Worm (Caenorhabditis elegans) whole organism, L1 larva: ENCODE results near the gene C04A2.15.
A peak's percentile ranks its signal among the peaks of the same experiment; 100 is the strongest.

Experiments used
- C34B4.2 ChIP-seq: sonication (generic microtip); optimal IDR thresholded peaks from 2 replicates; lab custom pipeline; 2017; ENCODE audit warnings: mild to moderate bottlenecking, missing genetic modification characterization, missing compliant biosample characterization
- F16B12.6 ChIP-seq: fragments of 150-350 bp; optimal IDR thresholded peaks from 2 replicates; lab custom pipeline; 2014; ENCODE audit warnings: missing biosample characterization, missing genetic modification characterization
- aha-1 ChIP-seq: fragments of 150-350 bp; optimal IDR thresholded peaks from 2 replicates; lab custom pipeline; 2014; ENCODE audit warnings: missing biosample characterization, missing genetic modification characterization
- alr-1 ChIP-seq: fragments of 200-800 bp; sonication (Bioruptor generic); optimal IDR thresholded peaks from 2 replicates; lab custom pipeline; 2018; ENCODE audit warnings: borderline replicate concordance, mild to moderate bottlenecking, missing genetic modification characterization, missing compliant biosample characterization
- ama-1 ChIP-seq: fragments of 150-350 bp; optimal IDR thresholded peaks from 2 replicates; lab custom pipeline; 2014
- blmp-1 ChIP-seq: fragments of 150-350 bp; optimal IDR thresholded peaks from 2 replicates; lab custom pipeline; 2014; ENCODE audit warnings: missing biosample characterization, missing genetic modification characterization
- ceh-63 ChIP-seq: fragments of 200-800 bp; sonication (Bioruptor generic); optimal IDR thresholded peaks from 2 replicates; lab custom pipeline; 2018; ENCODE audit warnings: mild to moderate bottlenecking, missing genetic modification characterization, missing compliant biosample characterization
- ceh-8 ChIP-seq: fragments of 200-800 bp; sonication (Bioruptor generic); optimal IDR thresholded peaks from 2 replicates; lab custom pipeline; 2018; ENCODE audit warnings: mild to moderate bottlenecking, missing genetic modification characterization, moderate library complexity, missing compliant biosample characterization
- ceh-82 ChIP-seq, 3 experiments: fragments of 150-350 bp in 1 of 3; sonication (generic microtip) in 2 of 3; optimal IDR thresholded peaks; 2 replicates each; lab custom pipeline; 2014 to 2017; ENCODE audit warnings: missing biosample characterization in 3 of 3, missing genetic modification characterization in 3 of 3
- ceh-88 ChIP-seq: fragments of 200-800 bp; sonication (Bioruptor generic); IDR thresholded peaks from 2 replicates; pipeline ENCODE4 v1.3.6; 2022; ENCODE audit warnings: missing genetic modification characterization, missing compliant biosample characterization
- ceh-90 ChIP-seq: sonication (generic microtip); optimal IDR thresholded peaks from 2 replicates; lab custom pipeline; 2016; ENCODE audit warnings: missing genetic modification characterization, missing compliant biosample characterization
- ces-1 ChIP-seq: fragments of 150-350 bp; optimal IDR thresholded peaks from 2 replicates; lab custom pipeline; 2014; ENCODE audit warnings: missing biosample characterization, missing genetic modification reagents, missing genetic modification characterization
- dpl-1 ChIP-seq, 3 experiments: fragments of 150-350 bp in 2 of 3; sonication (generic microtip) in 1 of 3; optimal IDR thresholded peaks; 2 replicates each; lab custom pipeline; 2014 to 2017; ENCODE audit warnings: missing biosample characterization in 3 of 3, missing genetic modification characterization in 3 of 3, missing genetic modification reagents in 3 of 3
- efl-1 ChIP-seq, 4 experiments: fragments of 150-350 bp; optimal IDR thresholded peaks in 3 of 4; peaks in 1 of 4; 1 replicate in 1 of 4; 2 replicates in 3 of 4; lab custom pipeline; 2014; ENCODE audit warnings: missing biosample characterization in 2 of 4, missing genetic modification characterization in 2 of 4, missing genetic modification reagents in 2 of 4
- egl-13 ChIP-seq: sonication (generic microtip); optimal IDR thresholded peaks from 2 replicates; lab custom pipeline; 2016; ENCODE audit warnings: missing genotype, missing genetic modification reagents, missing genetic modification characterization, missing compliant biosample characterization
- egl-27 ChIP-seq, 2 experiments: fragments of 150-350 bp in 1 of 2; sonication (generic microtip); optimal IDR thresholded peaks; 3 replicates each; lab custom pipeline; 2017 to 2018; ENCODE audit warnings: missing biosample characterization in 2 of 2, missing genetic modification characterization in 2 of 2, missing genetic modification reagents in 2 of 2
- elt-2 ChIP-seq: sonication (generic microtip); optimal IDR thresholded peaks from 2 replicates; lab custom pipeline; 2016; ENCODE audit warnings: missing genetic modification characterization, mild to moderate bottlenecking, inconsistent platforms, missing compliant biosample characterization, missing genetic modification reagents
- elt-3 ChIP-seq, 6 experiments: fragments of 150-350 bp in 1 of 6; sonication (generic microtip); optimal IDR thresholded peaks; 2 replicates each; lab custom pipeline; 2017 to 2018; ENCODE audit warnings: missing biosample characterization in 6 of 6, missing genetic modification characterization in 6 of 6, inconsistent platforms in 1 of 6
- fos-1 ChIP-seq: fragments of 150-350 bp; optimal IDR thresholded peaks from 2 replicates; lab custom pipeline; 2014; ENCODE audit warnings: missing biosample characterization, missing genetic modification characterization
- grh-1 ChIP-seq: fragments of 200-800 bp; sonication (Bioruptor generic); IDR thresholded peaks from 2 replicates; pipeline ENCODE4 v1.3.6; 2022; ENCODE audit warnings: missing genetic modification reagents, missing genetic modification characterization, missing compliant biosample characterization
- hlh-17 ChIP-seq: fragments of 200-800 bp; sonication (Bioruptor generic); optimal IDR thresholded peaks from 2 replicates; lab custom pipeline; 2018; ENCODE audit warnings: missing genetic modification characterization, mild to moderate bottlenecking, missing compliant biosample characterization, moderate library complexity, borderline replicate concordance
- hlh-4 ChIP-seq: sonication (generic microtip); optimal IDR thresholded peaks from 2 replicates; lab custom pipeline; 2016; ENCODE audit warnings: mild to moderate bottlenecking, missing genetic modification characterization, missing compliant biosample characterization
- hpl-2 ChIP-seq: fragments of 150-350 bp; optimal IDR thresholded peaks from 2 replicates; lab custom pipeline; 2014; ENCODE audit warnings: missing biosample characterization, missing genetic modification reagents, missing genetic modification characterization
- irx-1 ChIP-seq: sonication (generic microtip); optimal IDR thresholded peaks from 2 replicates; lab custom pipeline; 2016; ENCODE audit warnings: missing genetic modification characterization, missing compliant biosample characterization
- lin-14 ChIP-seq: fragments of 200-800 bp; sonication (Bioruptor generic); optimal IDR thresholded peaks from 2 replicates; lab custom pipeline; 2018; ENCODE audit warnings: mild to moderate bottlenecking, missing genetic modification characterization, moderate library complexity, missing compliant biosample characterization
- lin-35 ChIP-seq, 2 experiments: fragments of 150-350 bp; optimal IDR thresholded peaks; 2 replicates each; lab custom pipeline; 2014; ENCODE audit warnings: missing biosample characterization in 2 of 2, missing genetic modification characterization in 2 of 2, missing genetic modification reagents in 2 of 2
- lin-39 ChIP-seq: fragments of 150-350 bp; optimal IDR thresholded peaks from 2 replicates; lab custom pipeline; 2014; ENCODE audit warnings: missing biosample characterization, missing genetic modification reagents, missing genetic modification characterization
- lir-3 ChIP-seq: sonication (generic microtip); optimal IDR thresholded peaks from 2 replicates; lab custom pipeline; 2016; ENCODE audit warnings: mild to moderate bottlenecking, missing genetic modification characterization, moderate library complexity, missing compliant biosample characterization; ENCODE audit not compliant: poor library complexity
- mab-9 ChIP-seq: fragments of 200-800 bp; sonication (Bioruptor generic); IDR thresholded peaks from 2 replicates; pipeline ENCODE4 v1.3.6; 2022; ENCODE audit warnings: missing genetic modification reagents, missing genetic modification characterization, missing compliant biosample characterization
- mdl-1 ChIP-seq, 2 experiments: fragments of 150-350 bp; optimal IDR thresholded peaks; 2 replicates each; lab custom pipeline; 2014 to 2017; ENCODE audit warnings: missing biosample characterization in 2 of 2, missing genetic modification characterization in 2 of 2, inconsistent platforms in 1 of 2
- mef-2 ChIP-seq: fragments of 150-350 bp; optimal IDR thresholded peaks from 2 replicates; lab custom pipeline; 2014; ENCODE audit warnings: missing biosample characterization, missing genetic modification characterization
- mep-1 ChIP-seq: fragments of 150-350 bp; optimal IDR thresholded peaks from 2 replicates; lab custom pipeline; 2014; ENCODE audit warnings: missing biosample characterization, missing genetic modification characterization
- nhr-11 ChIP-seq: fragments of 150-350 bp; optimal IDR thresholded peaks from 2 replicates; lab custom pipeline; 2014; ENCODE audit warnings: missing biosample characterization, missing genetic modification characterization
- nhr-12 ChIP-seq: sonication (generic microtip); optimal IDR thresholded peaks from 2 replicates; lab custom pipeline; 2017; ENCODE audit warnings: missing biosample characterization, missing genetic modification characterization
- nhr-20 ChIP-seq: sonication (generic microtip); optimal IDR thresholded peaks from 2 replicates; lab custom pipeline; 2016; ENCODE audit warnings: mild to moderate bottlenecking, missing genetic modification characterization, missing compliant biosample characterization
- nhr-237 ChIP-seq: fragments of 150-350 bp; optimal IDR thresholded peaks from 2 replicates; lab custom pipeline; 2014; ENCODE audit warnings: missing biosample characterization, missing genetic modification characterization
- nhr-76 ChIP-seq: sonication (generic microtip); optimal IDR thresholded peaks from 2 replicates; lab custom pipeline; 2017; ENCODE audit warnings: missing biosample characterization, missing genetic modification characterization
- nhr-84 ChIP-seq: sonication (generic microtip); optimal IDR thresholded peaks from 2 replicates; lab custom pipeline; 2017; ENCODE audit warnings: missing biosample characterization, missing genetic modification characterization
- nhr-85 ChIP-seq: sonication (generic microtip); peaks from one replicate; lab custom pipeline; 2016; ENCODE audit warnings: missing genetic modification characterization, inconsistent platforms, missing compliant biosample characterization
- pqm-1 ChIP-seq: sonication (generic microtip); optimal IDR thresholded peaks from 3 replicates; lab custom pipeline; 2017; ENCODE audit warnings: missing biosample characterization, missing genetic modification characterization
- skn-1 ChIP-seq: fragments of 150-350 bp; optimal IDR thresholded peaks from 2 replicates; lab custom pipeline; 2014; ENCODE audit warnings: missing biosample characterization, missing genetic modification characterization
- snpc-4 ChIP-seq: fragments of 150-350 bp; optimal IDR thresholded peaks from 2 replicates; lab custom pipeline; 2014; ENCODE audit warnings: missing biosample characterization, missing genetic modification characterization
- sptf-1 ChIP-seq: fragments of 150-350 bp; optimal IDR thresholded peaks from 2 replicates; lab custom pipeline; 2014; ENCODE audit warnings: missing biosample characterization, missing genetic modification characterization
- sup-37 ChIP-seq: fragments of 200-800 bp; sonication (Bioruptor generic); optimal IDR thresholded peaks from 2 replicates; lab custom pipeline; 2018; ENCODE audit warnings: mild to moderate bottlenecking, missing genetic modification characterization, missing compliant biosample characterization
- tbx-2 ChIP-seq: sonication (generic microtip); optimal IDR thresholded peaks from 2 replicates; lab custom pipeline; 2016; ENCODE audit warnings: missing genetic modification characterization, missing compliant biosample characterization
- tlp-1 ChIP-seq: fragments of 150-350 bp; optimal IDR thresholded peaks from 2 replicates; lab custom pipeline; 2014; ENCODE audit warnings: missing biosample characterization, missing genetic modification characterization
- unc-130 ChIP-seq: fragments of 150-350 bp; optimal IDR thresholded peaks from 2 replicates; lab custom pipeline; 2017; ENCODE audit warnings: missing biosample characterization, missing genetic modification characterization, inconsistent platforms
- unc-30 ChIP-seq: sonication (generic microtip); optimal IDR thresholded peaks from 2 replicates; lab custom pipeline; 2017; ENCODE audit warnings: missing biosample characterization, missing genetic modification characterization
- unc-98 ChIP-seq: fragments of 200-800 bp; sonication (Bioruptor generic); IDR thresholded peaks from 2 replicates; pipeline ENCODE4 v1.3.6; 2022; ENCODE audit warnings: missing genetic modification characterization, missing compliant biosample characterization
- vab-15 ChIP-seq: sonication (generic microtip); optimal IDR thresholded peaks from 2 replicates; lab custom pipeline; 2017; ENCODE audit warnings: missing genotype, mild to moderate bottlenecking, missing genetic modification characterization, missing compliant biosample characterization
- xbp-1 ChIP-seq: sonication (generic microtip); optimal IDR thresholded peaks from 2 replicates; lab custom pipeline; 2016; ENCODE audit warnings: missing genetic modification characterization, missing compliant biosample characterization
- zip-4 ChIP-seq: fragments of 200-800 bp; sonication (Bioruptor generic); optimal IDR thresholded peaks from 2 replicates; lab custom pipeline; 2018; ENCODE audit warnings: mild to moderate bottlenecking, missing genetic modification characterization, moderate library complexity, missing compliant biosample characterization
- ztf-4 ChIP-seq: fragments of 150-350 bp; optimal IDR thresholded peaks from 2 replicates; lab custom pipeline; 2014; ENCODE audit warnings: missing biosample characterization, missing genetic modification characterization

Gene C04A2.15

DNA sequence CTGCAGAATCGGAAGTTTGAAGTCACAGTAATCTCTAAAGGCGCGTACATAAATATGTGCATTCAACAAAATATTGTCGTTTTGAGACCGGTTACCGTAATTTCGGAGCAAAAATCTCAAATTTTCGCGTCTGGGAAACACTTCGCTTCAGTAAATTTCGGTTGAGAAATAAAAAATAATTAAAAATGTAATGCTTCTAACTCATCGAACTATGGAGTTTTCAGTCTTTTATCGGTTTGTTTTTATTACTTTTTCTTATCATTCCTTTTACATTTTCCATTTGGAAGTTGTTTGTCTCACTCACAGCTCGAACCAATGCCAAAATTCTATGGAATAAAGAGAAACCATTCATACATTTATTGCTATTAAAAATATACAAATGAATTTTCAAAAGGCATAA lies 36.2 kb downstream of the C04A2.15 start (continued):
- TF ChIP-seq unc-130: no peak
- no peak for TF ChIP-seq mdl-1 (tag; optimal IDR thresholded peaks at IDR 0.05; lab: Kevin White, UChicago)
- TF ChIP-seq F16B12.6 (tag; lab: Kevin White, UChicago): no peak
- no peak for TF ChIP-seq fos-1 (tag; lab: Kevin White, UChicago)
- peak; percentile 55 for TF ChIP-seq ztf-4
- TF ChIP-seq lir-3 (tag; lab: Kevin White, UChicago): peak; percentile 46
- TF ChIP-seq nhr-20 (tag; lab: Kevin White, UChicago): peak; percentile 78
- no peak for TF ChIP-seq vab-15 (tag; lab: Kevin White, UChicago)
- TF ChIP-seq unc-30 (tag; lab: Kevin White, UChicago): no peak
- TF ChIP-seq ceh-90: no peak
- TF ChIP-seq mef-2 (tag; lab: Kevin White, UChicago): no peak
- TF ChIP-seq sptf-1 (tag; lab: Kevin White, UChicago): no peak
- TF ChIP-seq aha-1: no peak
- no peak for TF ChIP-seq nhr-12 (tag; lab: Kevin White, UChicago)
- peak; percentile 17 for TF ChIP-seq nhr-85 (tag; lab: Kevin White, UChicago)
- TF ChIP-seq hlh-4 (tag; lab: Kevin White, UChicago): no peak
- TF ChIP-seq egl-13 (tag; lab: Kevin White, UChicago): no peak
- TF ChIP-seq lin-14: peak; percentile 51
- TF ChIP-seq nhr-237: no peak
- TF ChIP-seq blmp-1 (tag; lab: Kevin White, UChicago): no peak
- TF ChIP-seq skn-1 (tag; lab: Kevin White, UChicago): no peak
- peak in 1 of 3 experiments; percentile 18 for TF ChIP-seq dpl-1 (GFP tag; optimal IDR thresholded peaks at IDR 0.05; lab: Kevin White, UChicago)
- peak in 1 of 2 experiments; percentile 72 for TF ChIP-seq lin-35 (GFP tag; optimal IDR thresholded peaks at IDR 0.05; lab: Kevin White, UChicago)
- TF ChIP-seq elt-3 (tag; optimal IDR thresholded peaks at IDR 0.05; lab: Kevin White, UChicago): no peak
- no peak for TF ChIP-seq pqm-1 (tag; lab: Kevin White, UChicago)
- peak; percentile 42 for TF ChIP-seq lin-39 (tag; lab: Kevin White, UChicago)
- TF ChIP-seq grh-1: 0 out of 2 replicates have a peak, but pooled peaks have one; percentile 22
- no peak for TF ChIP-seq C34B4.2 (tag; lab: Kevin White, UChicago)
- TF ChIP-seq elt-2: peak; percentile 17
- TF ChIP-seq ceh-88 (GFP tag; lab: Robert Waterston, UW): peak; percentile 59
- TF ChIP-seq hpl-2 (GFP tag; lab: Kevin White, UChicago): no peak
- no peak for TF ChIP-seq nhr-11 (tag; lab: Kevin White, UChicago)
- TF ChIP-seq tlp-1 (tag; lab: Kevin White, UChicago): no peak
- no peak for TF ChIP-seq alr-1
- TF ChIP-seq snpc-4 (tag; lab: Kevin White, UChicago): no peak
- peak; percentile 40 for TF ChIP-seq xbp-1 (tag; lab: Kevin White, UChicago)
- TF ChIP-seq efl-1 (optimal IDR thresholded peaks at IDR 0.05; lab: Kevin White, UChicago): no peak
- TF ChIP-seq efl-1 (GFP tag; optimal IDR thresholded peaks at IDR 0.05 in 1 of 2; lab: Kevin White, UChicago): peak in 1 of 2 experiments; percentile 93
- TF ChIP-seq sup-37 (GFP tag; lab: Kevin White, UChicago): no peak
- TF ChIP-seq unc-98 (GFP tag; lab: Robert Waterston, UW): no peak
- no peak for TF ChIP-seq ceh-8
- 0 out of 2 replicates have a peak, but pooled peaks have one; percentile 38 for TF ChIP-seq mab-9 (GFP tag; lab: Robert Waterston, UW)
- no peak for TF ChIP-seq egl-27 (tag; optimal IDR thresholded peaks at IDR 0.05; lab: Kevin White, UChicago)
- TF ChIP-seq irx-1 (tag; lab: Kevin White, UChicago): peak; percentile 2
- TF ChIP-seq hlh-17 (GFP tag; lab: Kevin White, UChicago): no peak
- TF ChIP-seq ceh-63 (GFP tag; lab: Kevin White, UChicago): no peak
- no peak for TF ChIP-seq nhr-76 (tag; lab: Kevin White, UChicago)
- TF ChIP-seq zip-4 (GFP tag; lab: Kevin White, UChicago): peak; percentile 33
- peak; percentile 72 for TF ChIP-seq ama-1
- no peak for TF ChIP-seq mep-1
- TF ChIP-seq ceh-82 (tag; optimal IDR thresholded peaks at IDR 0.05; lab: Kevin White, UChicago): no peak
- TF ChIP-seq tbx-2 (tag; lab: Kevin White, UChicago): peak; percentile 70
- TF ChIP-seq ces-1 (GFP tag; lab: Kevin White, UChicago): no peak
- no peak for TF ChIP-seq nhr-84 (tag; lab: Kevin White, UChicago)
